Worm (Caenorhabditis elegans): ENCODE data around the gene rft-1.

DNA sequence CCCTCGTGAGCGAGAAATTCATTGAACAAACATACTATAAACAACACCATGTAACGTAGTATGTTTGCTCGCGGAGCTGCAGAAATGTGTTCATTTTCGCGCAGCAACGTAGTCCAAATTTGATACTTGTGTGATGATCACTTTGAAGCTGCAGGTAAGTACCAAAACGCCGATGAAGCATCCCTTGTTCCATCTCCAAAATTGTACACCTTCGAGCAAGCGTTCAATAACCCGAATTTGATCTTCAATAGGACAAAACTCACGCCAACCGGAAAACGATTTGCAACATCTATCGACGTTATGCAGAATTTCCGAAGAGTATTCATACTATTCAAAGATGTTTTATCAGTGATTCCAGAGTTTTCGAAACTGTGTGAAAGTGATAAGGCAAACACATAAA lies 32.4 kb downstream of the rft-1 start, which contains the start of gene Y47D7A.3:
- TF ChIP-seq B0310.2 (tag; optimal IDR thresholded peaks at IDR 0.05) (no peak), ceh-13 (GFP tag; optimal IDR thresholded peaks at IDR 0.05) (no peak), tbx-11 (GFP tag; IDR thresholded peaks at IDR 0.05) (no peak), hmbx-1 (tag; optimal IDR thresholded peaks at IDR 0.05) (no peak), ama-1 (optimal IDR thresholded peaks at IDR 0.05) (no peak), flt-1 (GFP tag; IDR thresholded peaks at IDR 0.05) (no peak), hmg-4 (GFP tag; optimal IDR thresholded peaks at IDR 0.05) (no peak), pes-1 (GFP tag; IDR thresholded peaks at IDR 0.05) (no peak), tbx-37 (GFP tag; conservative IDR thresholded peaks at IDR 0.05) (no peak)
